Worm (Caenorhabditis elegans): ENCODE measurements around the gene trpp-12.
A peak's percentile ranks its signal among the peaks of the same experiment; 100 is the strongest.

The trpp-12 gene

DNA sequence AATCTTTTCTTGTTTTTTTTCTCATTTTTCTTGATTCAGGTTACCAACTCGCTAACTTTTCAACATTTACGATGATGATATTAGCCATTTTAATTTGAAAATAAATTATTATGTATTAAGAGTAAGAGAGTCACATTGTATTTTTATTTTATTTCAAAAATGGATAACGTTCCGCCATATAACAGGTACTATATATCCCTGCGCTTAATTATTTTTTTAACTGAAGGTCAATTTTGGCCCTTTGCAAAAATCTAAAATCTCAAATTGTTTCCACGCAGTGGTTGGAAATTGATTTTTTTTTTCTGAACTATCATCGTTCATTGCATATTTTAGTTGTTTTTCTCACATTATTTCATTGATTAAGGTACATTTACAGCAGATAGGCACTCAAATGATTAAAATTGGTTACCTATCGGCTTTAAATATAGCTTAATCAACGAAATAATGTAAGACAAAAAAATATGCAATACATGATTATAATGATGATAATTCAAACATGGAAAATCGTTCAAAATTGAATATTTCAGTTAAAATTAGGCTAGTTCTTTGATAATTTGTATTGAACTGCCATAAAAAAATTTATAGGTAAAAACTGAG lies 44.7 kb upstream of the trpp-12 start (continued):
- TF ChIP-seq peb-1 (tag; optimal IDR thresholded peaks at IDR 0.05) (no peak), unc-62 (GFP tag; optimal IDR thresholded peaks at IDR 0.05) (no peak), ztf-11 (tag; optimal IDR thresholded peaks at IDR 0.05) (no peak), nhr-129 (tag; optimal IDR thresholded peaks at IDR 0.05) (peak; percentile 85), nhr-23 (tag; optimal IDR thresholded peaks at IDR 0.05) (no peak), gmeb-1 (tag; optimal IDR thresholded peaks at IDR 0.05) (peak; percentile 92), nhr-12 (tag; optimal IDR thresholded peaks at IDR 0.05) (peak; percentile 48), alr-1 (tag; optimal IDR thresholded peaks at IDR 0.05) (no peak), egl-27 (tag; optimal IDR thresholded peaks at IDR 0.05) (peak; percentile 92), mdl-1 (tag; optimal IDR thresholded peaks at IDR 0.05) (peak; percentile 34 to 64), fos-1 (tag; optimal IDR thresholded peaks at IDR 0.05) (peak; percentile 97), nhr-21 (tag; optimal IDR thresholded peaks at IDR 0.05) (peak; percentile 97), nhr-77 (tag; optimal IDR thresholded peaks at IDR 0.05) (peak; percentile 93), lsy-2 (tag; optimal IDR thresholded peaks at IDR 0.05) (peak; percentile 87 to 93), nhr-6 (tag; optimal IDR thresholded peaks at IDR 0.05) (peak; percentile 89), unc-39 (tag; optimal IDR thresholded peaks at IDR 0.05) (no peak), nhr-11 (tag; optimal IDR thresholded peaks at IDR 0.05) (peak; percentile 17), lin-39 (tag; optimal IDR thresholded peaks at IDR 0.05) (no peak), snpc-4 (tag; optimal IDR thresholded peaks at IDR 0.05) (peak; percentile 63), R02D3.7 (tag; optimal IDR thresholded peaks at IDR 0.05) (peak; percentile 66), lin-11 (tag; optimal IDR thresholded peaks at IDR 0.05) (no peak), F13H6.1 (tag; optimal IDR thresholded peaks at IDR 0.05) (peak; percentile 84), Y55F3AM.14 (GFP tag; optimal IDR thresholded peaks at IDR 0.05) (peak; percentile 53)

DNA sequence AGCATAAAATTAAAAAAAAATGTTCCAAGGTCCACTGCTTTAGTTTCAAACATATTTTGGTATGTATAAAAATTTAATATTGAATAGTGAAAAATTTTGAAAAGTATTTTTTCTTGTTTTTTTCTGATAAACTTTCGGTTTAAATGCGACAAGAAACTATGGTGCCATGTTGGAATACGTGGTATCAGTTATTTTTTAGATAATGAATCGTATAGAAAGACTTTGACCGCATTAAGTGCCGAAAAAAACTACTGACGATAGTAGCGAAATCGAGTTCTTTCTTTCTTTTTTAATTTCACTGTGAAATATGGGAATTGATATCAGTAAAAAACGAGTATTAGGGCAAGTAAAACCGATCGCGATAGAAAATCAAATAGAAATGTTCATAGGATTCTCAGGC lies 43.6 kb upstream of the trpp-12 start, which contains the start of gene T24D8.6:
Gene T24D8.6 (minus strand): TSS at position 101 of the 400 bp plus-strand sequence.
- TF ChIP-seq nhr-237 (tag; optimal IDR thresholded peaks at IDR 0.05) (no peak), egl-27 (tag; optimal IDR thresholded peaks at IDR 0.05) (no peak), nhr-25 (tag; optimal IDR thresholded peaks at IDR 0.05) (no peak), ceh-16 (tag; optimal IDR thresholded peaks at IDR 0.05) (no peak), ama-1 (optimal IDR thresholded peaks at IDR 0.05) (no peak), lin-11 (tag; optimal IDR thresholded peaks at IDR 0.05) (no peak), R02D3.7 (tag; optimal IDR thresholded peaks at IDR 0.05) (no peak), sem-4 (tag; optimal IDR thresholded peaks at IDR 0.05) (no peak), ceh-82 (tag; optimal IDR thresholded peaks at IDR 0.05) (no peak), unc-39 (tag; optimal IDR thresholded peaks at IDR 0.05) (no peak), peb-1 (tag; optimal IDR thresholded peaks at IDR 0.05) (no peak), sma-3 (GFP tag; optimal IDR thresholded peaks at IDR 0.05) (no peak), alr-1 (tag; optimal IDR thresholded peaks at IDR 0.05) (no peak)

DNA sequence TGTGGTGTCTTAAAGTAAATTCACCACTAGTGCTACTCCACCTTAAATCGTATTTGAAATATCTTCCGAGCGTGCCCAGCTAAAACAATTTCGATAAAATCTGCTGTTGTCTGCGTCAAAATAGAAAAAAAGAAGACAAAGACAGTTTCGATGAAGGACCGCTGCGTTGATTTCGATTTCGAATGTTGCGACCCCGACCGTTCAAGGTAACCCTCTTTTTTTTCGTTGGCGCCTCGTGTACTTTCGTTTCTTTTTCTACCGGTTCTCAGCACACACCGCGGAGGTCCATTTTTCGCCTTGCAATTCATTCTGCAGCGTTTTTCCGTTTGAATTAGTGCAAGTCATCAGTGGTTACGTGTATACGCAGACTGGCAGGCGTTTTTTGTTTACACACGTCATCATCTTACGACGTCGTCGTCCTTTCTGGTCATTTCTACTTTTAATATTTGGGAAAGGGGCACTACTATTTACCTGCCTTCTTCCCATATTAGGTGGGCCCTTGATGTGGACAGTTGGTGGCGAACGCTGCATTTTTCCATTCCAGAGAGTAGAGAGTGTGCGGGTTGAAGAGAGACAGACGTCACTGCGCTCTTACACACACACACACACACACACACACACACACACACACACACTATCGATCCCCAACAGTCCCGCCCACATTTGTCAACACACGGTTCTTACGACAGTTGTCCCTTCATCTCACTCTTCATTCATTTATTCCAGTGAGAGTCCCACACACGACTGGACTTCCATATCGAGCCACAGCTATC lies 41.3 kb upstream of the trpp-12 start:
- peak; percentile 47 for TF ChIP-seq sma-9 (GFP tag; optimal IDR thresholded peaks at IDR 0.05)
- no peak for TF ChIP-seq sma-9 (tag; optimal IDR thresholded peaks at IDR 0.05)
- TF ChIP-seq dmd-4 (tag; optimal IDR thresholded peaks at IDR 0.05) = no peak
- no peak for TF ChIP-seq unc-62 (GFP tag; optimal IDR thresholded peaks at IDR 0.05)
- TF ChIP-seq mbf-1 (tag; optimal IDR thresholded peaks at IDR 0.05) = no peak
- no peak for TF ChIP-seq ztf-11 (tag; optimal IDR thresholded peaks at IDR 0.05)
- TF ChIP-seq nhr-25 (tag; optimal IDR thresholded peaks at IDR 0.05) = peak; percentile 83
- TF ChIP-seq F13H6.1 (tag; optimal IDR thresholded peaks at IDR 0.05) = peak; percentile 43
- peak; percentile 28 for TF ChIP-seq nhr-129 (tag; optimal IDR thresholded peaks at IDR 0.05)
- peak; percentile 85 for TF ChIP-seq blmp-1 (tag; optimal IDR thresholded peaks at IDR 0.05; ENCODE audit: insufficient read depth)

DNA sequence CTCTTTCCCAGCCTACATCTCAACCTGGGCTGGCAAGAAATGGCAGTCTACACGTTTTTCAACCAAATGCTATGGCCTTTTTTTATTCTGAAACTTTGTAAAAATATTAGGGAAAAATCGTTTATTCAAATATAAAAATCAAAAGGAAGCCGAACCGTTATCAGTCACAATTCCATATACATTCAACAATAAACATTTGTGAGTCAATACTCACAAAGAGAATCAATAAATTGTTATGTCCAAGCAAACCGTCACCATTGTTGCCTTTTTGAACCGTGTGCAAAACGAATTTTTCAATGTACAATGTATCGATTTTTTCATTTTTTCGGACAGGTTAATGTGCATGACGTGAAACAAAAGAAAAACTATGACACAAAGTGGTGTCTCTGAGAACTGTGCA lies 40.4 kb upstream of the trpp-12 start:
- TF ChIP-seq nhr-25 (tag; optimal IDR thresholded peaks at IDR 0.05) (no peak), fos-1 (tag; optimal IDR thresholded peaks at IDR 0.05) (peak; percentile 28)

Measured in whole organism, L2 larva.